Worm (Caenorhabditis elegans) whole organism, young adult: Measurements from ENCODE around the gene F08D12.2.

Experiments
- F10E7.11 ChIP-seq: sonication (generic microtip); optimal IDR thresholded peaks from 2 replicates; lab custom pipeline; 2017; ENCODE audit warnings: mild to moderate bottlenecking, missing genetic modification characterization, moderate library complexity, missing compliant biosample characterization
- die-1 ChIP-seq: sonication (generic microtip); optimal IDR thresholded peaks from 2 replicates; lab custom pipeline; 2016; ENCODE audit warnings: missing genotype, mild to moderate bottlenecking, missing genetic modification characterization, missing compliant biosample characterization
- him-1 ChIP-seq: sonication (generic microtip); optimal IDR thresholded peaks from 2 replicates; lab custom pipeline; 2016; ENCODE audit warnings: missing genotype, missing genetic modification reagents, missing genetic modification characterization, missing compliant biosample characterization
- mes-4 ChIP-seq: sonication (generic microtip); optimal IDR thresholded peaks from 2 replicates; lab custom pipeline; 2016; ENCODE audit warnings: missing genotype, missing genetic modification characterization, missing compliant biosample characterization
- nhr-90 ChIP-seq: sonication (generic microtip); optimal IDR thresholded peaks from 2 replicates; lab custom pipeline; 2016; ENCODE audit warnings: missing genotype, mild to moderate bottlenecking, missing genetic modification characterization, missing compliant biosample characterization
- pha-4 ChIP-seq: fragments of 150-350 bp; sonication (generic microtip); optimal IDR thresholded peaks from 2 replicates; lab custom pipeline; 2014; ENCODE audit warnings: missing biosample characterization, missing genetic modification reagents, missing genetic modification characterization
- rcor-1 ChIP-seq: fragments of 200-800 bp; sonication (Bioruptor generic); IDR thresholded peaks from 2 replicates; pipeline ENCODE4 v1.3.6; 2022; ENCODE audit warnings: missing genetic modification reagents, missing genetic modification characterization, missing compliant biosample characterization
- sdz-38 ChIP-seq: sonication (generic microtip); optimal IDR thresholded peaks from 2 replicates; lab custom pipeline; 2016; ENCODE audit warnings: missing genotype, missing genetic modification characterization, missing compliant biosample characterization
- snpc-4 ChIP-seq, 5 experiments: fragments of 150-350 bp in 1 of 5; sonication (generic microtip) in 4 of 5; optimal IDR thresholded peaks; 2 replicates each; lab custom pipeline; 2014 to 2018; ENCODE audit warnings: missing genetic modification characterization in 5 of 5, missing biosample characterization in 3 of 5, antibody characterized with exemption in 2 of 5, mild to moderate bottlenecking in 2 of 5, missing compliant biosample characterization in 2 of 5, missing genotype in 2 of 5, moderate library complexity in 2 of 5, missing genetic modification reagents in 1 of 5
- unc-62 ChIP-seq: fragments of 150-350 bp; optimal IDR thresholded peaks from 2 replicates; lab custom pipeline; 2014; ENCODE audit warnings: missing biosample characterization, missing genetic modification reagents, missing genetic modification characterization

- TF ChIP-seq mes-4 (no peak), F10E7.11 (tag; lab: Kevin White, UChicago) (no peak), snpc-4 (GFP tag; optimal IDR thresholded peaks at IDR 0.05; lab: Kevin White, UChicago) (no peak), snpc-4 (tag; optimal IDR thresholded peaks at IDR 0.05; lab: Kevin White, UChicago) (no peak), unc-62 (GFP tag; lab: Kevin White, UChicago) (no peak), nhr-90 (tag; lab: Kevin White, UChicago) (no peak), pha-4 (tag; lab: Kevin White, UChicago) (no peak), sdz-38 (tag; lab: Kevin White, UChicago) (no peak), him-1 (no peak), die-1 (tag; lab: Kevin White, UChicago) (no peak), rcor-1 (no peak)
These were observed 23.5 kb downstream of the F08D12.2 start for ce11 chrII:2804949-2805348.
